Worm (Caenorhabditis elegans): Measurements from ENCODE around the gene C04A2.15.
A peak's percentile ranks its signal among the peaks of the same experiment; 100 is the strongest.

C04A2.15 gene

ce11 chrII:6825732-6826131, 26.3 kb upstream of the C04A2.15 start:
- TF ChIP-seq alr-1 (tag; optimal IDR thresholded peaks at IDR 0.05), result no peak
- TF ChIP-seq ztf-4 (tag; optimal IDR thresholded peaks at IDR 0.05), result no peak
- TF ChIP-seq lin-13 (GFP tag; optimal IDR thresholded peaks at IDR 0.05), result no peak
- no peak for TF ChIP-seq peb-1 (tag; optimal IDR thresholded peaks at IDR 0.05)
- no peak for TF ChIP-seq nhr-129 (tag; optimal IDR thresholded peaks at IDR 0.05)
- TF ChIP-seq gmeb-1 (tag; optimal IDR thresholded peaks at IDR 0.05), result no peak
- peak; percentile 21 to 24 for TF ChIP-seq mdl-1 (tag; optimal IDR thresholded peaks at IDR 0.05)
- TF ChIP-seq ceh-16 (tag; optimal IDR thresholded peaks at IDR 0.05), result peak; percentile 78
- TF ChIP-seq unc-62 (GFP tag; optimal IDR thresholded peaks at IDR 0.05), result peak; percentile 25
- TF ChIP-seq sem-4 (tag; optimal IDR thresholded peaks at IDR 0.05), result peak; percentile 83
- no peak for TF ChIP-seq C34F6.9 (tag; optimal IDR thresholded peaks at IDR 0.05)
- no peak for TF ChIP-seq nhr-11 (tag; optimal IDR thresholded peaks at IDR 0.05)
- TF ChIP-seq nhr-237 (tag; optimal IDR thresholded peaks at IDR 0.05), result no peak
- peak; percentile 29 for TF ChIP-seq crh-2 (tag; optimal IDR thresholded peaks at IDR 0.05)
- no peak for TF ChIP-seq dmd-4 (tag; optimal IDR thresholded peaks at IDR 0.05)
- peak; percentile 91 for TF ChIP-seq mab-5 (tag; optimal IDR thresholded peaks at IDR 0.05)
- TF ChIP-seq zag-1 (tag; optimal IDR thresholded peaks at IDR 0.05), result no peak
- TF ChIP-seq lin-39 (tag; optimal IDR thresholded peaks at IDR 0.05), result no peak
- TF ChIP-seq nhr-6 (tag; optimal IDR thresholded peaks at IDR 0.05), result peak; percentile 34
- no peak for TF ChIP-seq nhr-12 (tag; optimal IDR thresholded peaks at IDR 0.05)
- peak; percentile 54 for TF ChIP-seq nhr-25 (tag; optimal IDR thresholded peaks at IDR 0.05)
- no peak for TF ChIP-seq ztf-1 (GFP tag; conservative IDR thresholded peaks at IDR 0.05)
- TF ChIP-seq mbf-1 (tag; optimal IDR thresholded peaks at IDR 0.05), result no peak
- peak; percentile 41 for TF ChIP-seq sma-3 (GFP tag; optimal IDR thresholded peaks at IDR 0.05)
- no peak for TF ChIP-seq nhr-10 (tag; optimal IDR thresholded peaks at IDR 0.05)
- TF ChIP-seq blmp-1 (tag; optimal IDR thresholded peaks at IDR 0.05; ENCODE audit: insufficient read depth), result peak; percentile 90
- TF ChIP-seq F13H6.1 (tag; optimal IDR thresholded peaks at IDR 0.05), result peak; percentile 52
- no peak for TF ChIP-seq lin-11 (tag; optimal IDR thresholded peaks at IDR 0.05)
- peak; percentile 41 for TF ChIP-seq egl-27 (tag; optimal IDR thresholded peaks at IDR 0.05)
- TF ChIP-seq sma-9 (GFP tag; optimal IDR thresholded peaks at IDR 0.05), result peak; percentile 82
- TF ChIP-seq sma-9 (tag; optimal IDR thresholded peaks at IDR 0.05), result no peak
- TF ChIP-seq unc-39 (tag; optimal IDR thresholded peaks at IDR 0.05), result no peak
- TF ChIP-seq lsy-2 (tag; optimal IDR thresholded peaks at IDR 0.05), result peak in 1 of 2 experiments; percentile 42
- TF ChIP-seq ztf-11 (tag; optimal IDR thresholded peaks at IDR 0.05), result no peak
- TF ChIP-seq nhr-21 (tag; optimal IDR thresholded peaks at IDR 0.05), result peak; percentile 74
- TF ChIP-seq fos-1 (tag; optimal IDR thresholded peaks at IDR 0.05), result no peak

- TF ChIP-seq mab-5 (tag; optimal IDR thresholded peaks at IDR 0.05) (peak; percentile 13), lsy-2 (tag; optimal IDR thresholded peaks at IDR 0.05) (peak in 1 of 2 experiments; percentile 32), ztf-11 (tag; optimal IDR thresholded peaks at IDR 0.05) (no peak), unc-39 (tag; optimal IDR thresholded peaks at IDR 0.05) (no peak), lin-39 (tag; optimal IDR thresholded peaks at IDR 0.05) (no peak), F13H6.1 (tag; optimal IDR thresholded peaks at IDR 0.05) (peak; percentile 69), egl-27 (tag; optimal IDR thresholded peaks at IDR 0.05) (peak; percentile 4), nhr-10 (tag; optimal IDR thresholded peaks at IDR 0.05) (no peak), sma-3 (GFP tag; optimal IDR thresholded peaks at IDR 0.05) (peak; percentile 72), sma-9 (GFP tag; optimal IDR thresholded peaks at IDR 0.05) (peak; percentile 89), sma-9 (tag; optimal IDR thresholded peaks at IDR 0.05) (no peak), nhr-21 (tag; optimal IDR thresholded peaks at IDR 0.05) (peak; percentile 43), ztf-1 (GFP tag; conservative IDR thresholded peaks at IDR 0.05) (no peak), elt-1 (tag; optimal IDR thresholded peaks at IDR 0.05) (no peak), nhr-77 (tag; optimal IDR thresholded peaks at IDR 0.05) (no peak), nhr-23 (tag; optimal IDR thresholded peaks at IDR 0.05) (no peak), sem-4 (tag; optimal IDR thresholded peaks at IDR 0.05) (peak; percentile 68), alr-1 (tag; optimal IDR thresholded peaks at IDR 0.05) (no peak), peb-1 (tag; optimal IDR thresholded peaks at IDR 0.05) (no peak), nhr-6 (tag; optimal IDR thresholded peaks at IDR 0.05) (peak; percentile 61), nhr-12 (tag; optimal IDR thresholded peaks at IDR 0.05) (no peak), unc-62 (GFP tag; optimal IDR thresholded peaks at IDR 0.05) (no peak), lin-11 (tag; optimal IDR thresholded peaks at IDR 0.05) (no peak), nhr-11 (tag; optimal IDR thresholded peaks at IDR 0.05) (no peak), aly-2 (tag; optimal IDR thresholded peaks at IDR 0.05) (no peak), mdl-1 (tag; optimal IDR thresholded peaks at IDR 0.05) (peak in 1 of 2 experiments; percentile 16), ceh-82 (tag; optimal IDR thresholded peaks at IDR 0.05) (no peak), nhr-237 (tag; optimal IDR thresholded peaks at IDR 0.05) (no peak), elt-3 (tag; optimal IDR thresholded peaks at IDR 0.05) (no peak), blmp-1 (tag; optimal IDR thresholded peaks at IDR 0.05; ENCODE audit: insufficient read depth) (peak; percentile 94), fos-1 (tag; optimal IDR thresholded peaks at IDR 0.05) (peak; percentile 51), lin-13 (GFP tag; optimal IDR thresholded peaks at IDR 0.05) (peak; percentile 22), mbf-1 (tag; optimal IDR thresholded peaks at IDR 0.05) (no peak), ama-1 (optimal IDR thresholded peaks at IDR 0.05) (no peak), ceh-16 (tag; optimal IDR thresholded peaks at IDR 0.05) (no peak), zag-1 (tag; optimal IDR thresholded peaks at IDR 0.05) (no peak), nhr-25 (tag; optimal IDR thresholded peaks at IDR 0.05) (no peak), snpc-4 (tag; optimal IDR thresholded peaks at IDR 0.05) (no peak), ZK546.5 (tag; optimal IDR thresholded peaks at IDR 0.05) (no peak), Y55F3AM.14 (GFP tag; optimal IDR thresholded peaks at IDR 0.05) (no peak), dmd-4 (tag; optimal IDR thresholded peaks at IDR 0.05) (no peak), unc-55 (GFP tag; optimal IDR thresholded peaks at IDR 0.05) (no peak), skn-1 (tag; optimal IDR thresholded peaks at IDR 0.05) (no peak), ztf-4 (tag; optimal IDR thresholded peaks at IDR 0.05) (peak; percentile 15), nhr-129 (tag; optimal IDR thresholded peaks at IDR 0.05) (peak; percentile 70), gmeb-1 (tag; optimal IDR thresholded peaks at IDR 0.05) (no peak)
These were observed 25.3 kb upstream of the C04A2.15 start for ce11 chrII:6826726-6827125.
